Fruit fly (Drosophila melanogaster) whole organism: ENCODE measurements around the gene Ranbp16.

ENCODE experiments used
- CG8478 ChIP-seq: fragments of >200 bp; optimal IDR thresholded peaks from 2 replicates; lab custom pipeline; 2018; ENCODE audit warnings: inconsistent platforms
- Dll ChIP-seq: fragments of >200 bp; optimal IDR thresholded peaks from 2 replicates; lab custom pipeline; 2017
- pan ChIP-seq: fragments of >200 bp; optimal IDR thresholded peaks from 2 replicates; lab custom pipeline; 2017
- psq ChIP-seq: fragments of >200 bp; optimal IDR thresholded peaks from 2 replicates; lab custom pipeline; 2017
- usp ChIP-seq: fragments of >200 bp; optimal IDR thresholded peaks from 2 replicates; lab custom pipeline; 2017; ENCODE audit warnings: missing biosample characterization, missing genetic modification characterization, mixed read lengths

dm6 chrX:15940956-15941246 is 7.2 kb upstream of the Ranbp16 start, which contains the start of gene CG8924:
- TF ChIP-seq usp (GFP tag; lab: Kevin White, UChicago), result no peak
- TF ChIP-seq CG8478 (lab: Kevin White, UChicago), result no peak
- TF ChIP-seq psq (lab: Kevin White, UChicago), result no peak
- no peak for TF ChIP-seq pan (lab: Kevin White, UChicago)
- no peak for TF ChIP-seq Dll (lab: Kevin White, UChicago)
